Fruit fly (Drosophila melanogaster) whole organism, embryonic: ENCODE results near the gene CG43689.

Experiments used
- Bgb ChIP-seq: fragments of 200-800 bp; sonication (Bioruptor generic); IDR thresholded peaks from 2 replicates; pipeline ENCODE4 v1.3.6; 2022; ENCODE audit warnings: missing biosample characterization, missing genetic modification characterization; ENCODE audit not compliant: partially characterized antibody
- CG1024 ChIP-seq: fragments of 200-800 bp; sonication (Bioruptor generic); IDR thresholded peaks from 2 replicates; pipeline ENCODE4 v1.3.6; 2022; ENCODE audit warnings: missing biosample characterization, missing genetic modification characterization
- CG10267 ChIP-seq: fragments of 200-800 bp; sonication (Bioruptor generic); optimal IDR thresholded peaks from 2 replicates; lab custom pipeline; 2018; ENCODE audit warnings: missing biosample characterization, mild to moderate bottlenecking, missing genetic modification characterization, moderate library complexity
- CG10274 ChIP-seq: fragments of 200-800 bp; sonication (Bioruptor generic); optimal IDR thresholded peaks from 3 replicates; lab custom pipeline; 2017; ENCODE audit warnings: missing biosample characterization, mild to moderate bottlenecking, missing genetic modification characterization
- CG10366 ChIP-seq: fragments of 200-800 bp; sonication (Bioruptor generic); IDR thresholded peaks from 2 replicates; pipeline ENCODE4 v1.3.6; 2022; ENCODE audit warnings: missing biosample characterization, missing genetic modification characterization
- CG12104 ChIP-seq: fragments of 200-800 bp; sonication (Bioruptor generic); optimal IDR thresholded peaks from 3 replicates; lab custom pipeline; 2016; ENCODE audit warnings: missing biosample characterization, missing genetic modification characterization
- CG12391 ChIP-seq: fragments of 200-800 bp; sonication (Bioruptor generic); optimal IDR thresholded peaks from 3 replicates; lab custom pipeline; 2018; ENCODE audit warnings: missing biosample characterization, mild to moderate bottlenecking, missing genetic modification characterization, moderate library complexity
- CG13296 ChIP-seq: fragments of 200-800 bp; sonication (Bioruptor generic); optimal IDR thresholded peaks from 3 replicates; lab custom pipeline; 2018; ENCODE audit warnings: missing biosample characterization, mild to moderate bottlenecking, missing genetic modification characterization
- CG17385 ChIP-seq: fragments of 200-800 bp; sonication (Bioruptor generic); optimal IDR thresholded peaks from 3 replicates; lab custom pipeline; 2018; ENCODE audit warnings: missing biosample characterization, mild to moderate bottlenecking, missing genetic modification characterization
- CG17912 ChIP-seq: fragments of 200-800 bp; sonication (Bioruptor generic); optimal IDR thresholded peaks from 2 replicates; lab custom pipeline; 2018; ENCODE audit warnings: missing biosample characterization, mild to moderate bottlenecking, missing genetic modification characterization
- CG18011 ChIP-seq: fragments of 200-800 bp; sonication (Bioruptor generic); optimal IDR thresholded peaks from 2 replicates; lab custom pipeline; 2017; ENCODE audit warnings: missing biosample characterization, missing genetic modification characterization, mild to moderate bottlenecking, moderate library complexity, missing genotype
- CG18599 ChIP-seq: fragments of 200-800 bp; sonication (Bioruptor generic); optimal IDR thresholded peaks from 3 replicates; lab custom pipeline; 2017; ENCODE audit warnings: missing biosample characterization, missing genetic modification characterization, mild to moderate bottlenecking, moderate library complexity, missing genetic modification reagents
- CG18764 ChIP-seq: fragments of 200-800 bp; sonication (Bioruptor generic); optimal IDR thresholded peaks from 3 replicates; lab custom pipeline; 2016; ENCODE audit warnings: missing biosample characterization, missing genetic modification characterization
- CG2202 ChIP-seq: fragments of 200-800 bp; sonication (Bioruptor generic); optimal IDR thresholded peaks from 2 replicates; lab custom pipeline; 2018; ENCODE audit warnings: missing biosample characterization, mild to moderate bottlenecking, missing genetic modification characterization
- CG4360 ChIP-seq: fragments of 200-800 bp; sonication (Bioruptor generic); IDR thresholded peaks from 2 replicates; pipeline ENCODE4 v1.3.6; 2022; ENCODE audit warnings: missing biosample characterization, missing genetic modification characterization
- CG4424 ChIP-seq: fragments of 200-800 bp; sonication (Bioruptor generic); optimal IDR thresholded peaks from 3 replicates; lab custom pipeline; 2016; ENCODE audit warnings: missing biosample characterization, missing genetic modification characterization
- CG4707 ChIP-seq: fragments of 200-800 bp; sonication (Bioruptor generic); optimal IDR thresholded peaks from 2 replicates; lab custom pipeline; 2018; ENCODE audit warnings: missing biosample characterization, mild to moderate bottlenecking, missing genetic modification characterization, moderate library complexity
- CG7357 ChIP-seq: fragments of 200-800 bp; sonication (Bioruptor generic); IDR thresholded peaks from 3 replicates; pipeline ENCODE4 v1.3.6; 2022; ENCODE audit warnings: missing biosample characterization, missing genetic modification characterization
- CG7839 ChIP-seq: fragments of 200-800 bp; sonication (Bioruptor generic); optimal IDR thresholded peaks from 3 replicates; lab custom pipeline; 2018; ENCODE audit warnings: missing biosample characterization, mild to moderate bottlenecking, missing genetic modification characterization, moderate library complexity
- CG8290 ChIP-seq, 3 experiments: fragments of 200-800 bp; sonication (Bioruptor generic); optimal IDR thresholded peaks; 2 replicates each; lab custom pipeline; 2016 to 2019; ENCODE audit warnings: missing biosample characterization in 3 of 3, missing genetic modification characterization in 3 of 3, mild to moderate bottlenecking in 2 of 3, moderate library complexity in 1 of 3
- Camta ChIP-seq: fragments of 200-800 bp; sonication (Bioruptor generic); optimal IDR thresholded peaks from 2 replicates; lab custom pipeline; 2016; ENCODE audit warnings: missing biosample characterization, missing genetic modification characterization
- Hsf ChIP-seq: fragments of 200-800 bp; sonication (Bioruptor generic); optimal IDR thresholded peaks from 3 replicates; lab custom pipeline; 2016; ENCODE audit warnings: missing biosample characterization, missing genetic modification characterization
- Oaz ChIP-seq: fragments of 200-800 bp; sonication (Bioruptor generic); IDR thresholded peaks from 2 replicates; pipeline ENCODE4 v1.3.6; 2022; ENCODE audit warnings: missing biosample characterization, missing genetic modification characterization
- Optix ChIP-seq: fragments of 200-800 bp; sonication (Bioruptor generic); IDR thresholded peaks from 3 replicates; pipeline ENCODE4 v1.3.6; 2022; ENCODE audit warnings: missing biosample characterization, missing genetic modification characterization
- Ptx1 ChIP-seq: fragments of 200-800 bp; sonication (Bioruptor generic); IDR thresholded peaks from 2 replicates; pipeline ENCODE4 v1.3.6; 2022; ENCODE audit warnings: missing biosample characterization, missing genetic modification characterization
- Rx ChIP-seq: fragments of 200-800 bp; sonication (Bioruptor generic); IDR thresholded peaks from 2 replicates; pipeline ENCODE4 v1.3.6; 2022; ENCODE audit warnings: missing biosample characterization, missing genetic modification characterization
- Side ChIP-seq: fragments of 200-800 bp; sonication (Bioruptor generic); optimal IDR thresholded peaks from 2 replicates; lab custom pipeline; 2016; ENCODE audit warnings: missing biosample characterization, missing genetic modification characterization
- cg ChIP-seq: fragments of 200-800 bp; sonication (Bioruptor generic); optimal IDR thresholded peaks from 3 replicates; lab custom pipeline; 2019; ENCODE audit warnings: missing biosample characterization, mild to moderate bottlenecking, missing genetic modification characterization, moderate library complexity
- chinmo ChIP-seq: fragments of 200-800 bp; sonication (Bioruptor generic); IDR thresholded peaks from 4 replicates; pipeline ENCODE4 v1.3.6; 2022; ENCODE audit warnings: missing biosample characterization, missing genetic modification characterization; ENCODE audit not compliant: partially characterized antibody
- chn ChIP-seq: fragments of 200-800 bp; sonication (Bioruptor generic); optimal IDR thresholded peaks from 2 replicates; lab custom pipeline; 2016; ENCODE audit warnings: missing biosample characterization, missing genetic modification characterization
- ci ChIP-seq: fragments of 200-800 bp; sonication (Bioruptor generic); IDR thresholded peaks from 3 replicates; pipeline ENCODE4 v1.3.6; 2022; ENCODE audit warnings: missing biosample characterization, missing genetic modification characterization
- crol ChIP-seq: fragments of 200-800 bp; sonication (Bioruptor generic); IDR thresholded peaks from 2 replicates; pipeline ENCODE4 v1.3.6; 2022; ENCODE audit warnings: missing biosample characterization, missing genetic modification characterization
- dmrt11E ChIP-seq: fragments of 200-800 bp; sonication (Bioruptor generic); optimal IDR thresholded peaks from 3 replicates; lab custom pipeline; 2018; ENCODE audit warnings: missing biosample characterization, mild to moderate bottlenecking, missing genetic modification characterization, moderate library complexity
- fd96Cb ChIP-seq: fragments of 200-800 bp; sonication (Bioruptor generic); optimal IDR thresholded peaks from 2 replicates; lab custom pipeline; 2018; ENCODE audit warnings: missing biosample characterization, mild to moderate bottlenecking, missing genetic modification characterization, moderate library complexity
- gcm2 ChIP-seq: fragments of 200-800 bp; sonication (Bioruptor generic); optimal IDR thresholded peaks from 2 replicates; lab custom pipeline; 2016; ENCODE audit warnings: missing biosample characterization, missing genetic modification characterization
- gro ChIP-seq: fragments of 200-800 bp; sonication (Bioruptor generic); optimal IDR thresholded peaks from 2 replicates; lab custom pipeline; 2016; ENCODE audit warnings: missing biosample characterization, missing genetic modification characterization
- kni ChIP-seq: fragments of 200-800 bp; sonication (Bioruptor generic); optimal IDR thresholded peaks from 3 replicates; lab custom pipeline; 2017; ENCODE audit warnings: mild to moderate bottlenecking, missing biosample characterization, missing genetic modification reagents, missing genetic modification characterization
- oc ChIP-seq: fragments of 200-800 bp; sonication (Bioruptor generic); optimal IDR thresholded peaks from 2 replicates; lab custom pipeline; 2018; ENCODE audit warnings: missing biosample characterization, mild to moderate bottlenecking, missing genetic modification characterization, moderate library complexity
- pros ChIP-seq: fragments of 200-800 bp; sonication (Bioruptor generic); optimal IDR thresholded peaks from 3 replicates; lab custom pipeline; 2019; ENCODE audit warnings: missing biosample characterization, mild to moderate bottlenecking, missing genetic modification characterization, moderate library complexity
- psq ChIP-seq: fragments of 200-800 bp; sonication (Bioruptor generic); optimal IDR thresholded peaks from 2 replicates; lab custom pipeline; 2017; ENCODE audit warnings: missing biosample characterization, missing genetic modification characterization
- rib ChIP-seq: fragments of 200-800 bp; sonication (Bioruptor generic); IDR thresholded peaks from 2 replicates; pipeline ENCODE4 v1.3.6; 2022; ENCODE audit warnings: missing biosample characterization, missing genetic modification characterization
- ro ChIP-seq: fragments of 200-800 bp; sonication (Bioruptor generic); IDR thresholded peaks from 2 replicates; pipeline ENCODE4 v1.3.6; 2022; ENCODE audit warnings: missing biosample characterization, missing genetic modification characterization
- sens ChIP-seq: fragments of 200-800 bp; sonication (Bioruptor generic); peaks from one replicate; lab custom pipeline; 2016; ENCODE audit warnings: missing biosample characterization, missing genetic modification characterization
- shn ChIP-seq: fragments of 200-800 bp; sonication (Bioruptor generic); optimal IDR thresholded peaks from 3 replicates; lab custom pipeline; 2016; ENCODE audit warnings: missing biosample characterization, missing genetic modification characterization
- slbo ChIP-seq: fragments of 200-800 bp; sonication (Bioruptor generic); IDR thresholded peaks from 2 replicates; pipeline ENCODE4 v1.3.6; 2022; ENCODE audit warnings: missing biosample characterization, missing genetic modification characterization
- slp2 ChIP-seq: fragments of 200-800 bp; sonication (Bioruptor generic); optimal IDR thresholded peaks from 2 replicates; lab custom pipeline; 2016; ENCODE audit warnings: missing biosample characterization, missing genetic modification characterization
- sqz ChIP-seq: fragments of 200-800 bp; sonication (Bioruptor generic); optimal IDR thresholded peaks from 3 replicates; lab custom pipeline; 2018; ENCODE audit warnings: missing biosample characterization, mild to moderate bottlenecking, missing genetic modification characterization
- trem ChIP-seq: fragments of 200-800 bp; optimal IDR thresholded peaks from 3 replicates; lab custom pipeline; 2019; ENCODE audit warnings: missing biosample characterization, mild to moderate bottlenecking, missing genetic modification characterization, moderate library complexity
- unc-4 ChIP-seq: fragments of 200-800 bp; sonication (Bioruptor generic); IDR thresholded peaks from 2 replicates; pipeline ENCODE4 v1.3.6; 2022; ENCODE audit warnings: missing biosample characterization, missing genetic modification characterization; ENCODE audit not compliant: partially characterized antibody
- wor ChIP-seq: fragments of 200-800 bp; sonication (Bioruptor generic); IDR thresholded peaks from 2 replicates; pipeline ENCODE4 v1.3.6; 2022; ENCODE audit warnings: missing biosample characterization, missing genetic modification characterization

The CG43689 gene

DNA sequence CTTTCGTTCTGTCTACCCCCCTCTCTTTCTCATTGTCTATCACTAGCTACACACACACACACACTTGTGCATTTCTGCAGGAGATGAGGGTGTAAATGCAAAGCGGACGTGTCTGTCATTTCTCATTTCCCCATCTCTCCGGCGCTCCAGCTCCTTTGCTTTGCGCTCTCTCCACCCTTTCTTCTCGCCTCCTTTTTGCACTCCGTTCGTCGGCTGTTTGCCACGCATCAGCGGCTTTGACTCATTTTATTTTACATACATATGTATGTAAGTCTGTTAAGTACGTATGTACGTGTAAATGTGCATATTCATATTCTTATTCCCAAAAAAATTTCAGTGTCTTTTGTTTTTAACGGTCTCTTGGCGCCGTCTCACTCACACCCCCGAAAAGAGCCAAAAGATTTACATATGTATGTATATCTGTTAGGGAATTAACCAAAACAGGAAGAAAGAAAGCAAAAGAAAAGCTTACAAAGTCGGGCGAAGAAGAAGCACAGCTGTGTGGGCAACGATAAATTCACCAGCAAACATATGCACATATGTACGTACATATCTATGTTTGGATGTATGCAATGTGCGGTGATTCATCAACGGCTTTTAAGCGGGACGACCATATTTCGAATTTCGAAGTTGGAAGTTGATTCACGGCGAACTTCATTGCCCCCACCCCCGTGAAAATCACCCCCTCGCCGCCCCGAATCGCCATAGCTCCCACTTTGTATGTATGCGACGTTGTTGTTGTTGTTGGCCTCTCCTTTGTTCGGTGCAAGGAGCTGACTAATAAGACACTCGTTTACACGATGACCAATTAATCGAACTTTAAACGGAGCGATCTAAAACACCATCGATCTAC, 31.9 kb downstream of the CG43689 start:
- TF ChIP-seq CG17912 (no peak), fd96Cb (tag; lab: Kevin White, UChicago) (no peak), CG4360 (GFP tag; lab: Robert Waterston, UW) (peak; percentile 86), psq (GFP tag; lab: Kevin White, UChicago) (peak; percentile 65), Ptx1 (no peak), Hsf (no peak), Side (GFP tag; lab: Kevin White, UChicago) (no peak), slbo (GFP tag; lab: Robert Waterston, UW) (no peak), CG13296 (GFP tag; lab: Kevin White, UChicago) (no peak), pros (GFP tag; lab: Kevin White, UChicago) (peak; percentile 79), chn (no peak), unc-4 (GFP tag; lab: Robert Waterston, UW) (no peak), Rx (no peak), sqz (GFP tag; lab: Kevin White, UChicago) (peak; percentile 0), Camta (GFP tag; lab: Kevin White, UChicago) (no peak), ci (GFP tag; lab: Robert Waterston, UW) (no peak), gro (GFP tag; lab: Kevin White, UChicago) (no peak), CG17385 (GFP tag; lab: Kevin White, UChicago) (peak; percentile 44), CG7839 (tag; lab: Kevin White, UChicago) (no peak), gcm2 (GFP tag; lab: Kevin White, UChicago) (no peak), wor (GFP tag; lab: Robert Waterston, UW) (no peak), CG12391 (tag; lab: Kevin White, UChicago) (no peak), CG1024 (no peak), dmrt11E (tag; lab: Kevin White, UChicago) (no peak), oc (peak; percentile 1), Bgb (GFP tag; lab: Robert Waterston, UW) (no peak), shn (GFP tag; lab: Kevin White, UChicago) (no peak), trem (no peak), CG7357 (GFP tag; lab: Robert Waterston, UW) (no peak), chinmo (GFP tag; lab: Robert Waterston, UW) (0 out of 4 replicates have a peak, but pooled peaks have one; percentile 22), CG8290 (GFP tag; optimal IDR thresholded peaks at IDR 0.05; lab: Kevin White, UChicago) (no peak), CG8290 (tag; optimal IDR thresholded peaks at IDR 0.05; lab: Kevin White, UChicago) (no peak), CG10267 (tag; lab: Kevin White, UChicago) (no peak), cg (GFP tag; lab: Kevin White, UChicago) (peak; percentile 21), CG18599 (GFP tag; lab: Kevin White, UChicago) (no peak), CG18764 (no peak), CG4707 (GFP tag; lab: Kevin White, UChicago) (no peak), CG18011 (GFP tag; lab: Kevin White, UChicago) (peak; percentile 67), Optix (GFP tag; lab: Robert Waterston, UW) (no peak), CG2202 (tag; lab: Kevin White, UChicago) (no peak), slp2 (GFP tag; lab: Kevin White, UChicago) (no peak), Oaz (GFP tag; lab: Robert Waterston, UW) (no peak), kni (GFP tag; lab: Kevin White, UChicago) (peak; percentile 57), sens (no peak), CG4424 (GFP tag; lab: Kevin White, UChicago) (no peak), crol (GFP tag; lab: Robert Waterston, UW) (peak; percentile 67), CG10274 (GFP tag; lab: Kevin White, UChicago) (no peak), CG10366 (GFP tag; lab: Robert Waterston, UW) (no peak), rib (GFP tag; lab: Robert Waterston, UW) (no peak), ro (no peak), CG12104 (GFP tag; lab: Kevin White, UChicago) (no peak)
